Fruit fly (Drosophila melanogaster): ENCODE measurements around the gene CG18418.

The CG18418 gene

dm6 chr3L:4698032-4698431 lies 8.2 kb upstream of the CG18418 start (continued):
- no peak for TF ChIP-seq hkb (optimal IDR thresholded peaks at IDR 0.05)
- peak; percentile 89 for TF ChIP-seq hkb (GFP tag; IDR thresholded peaks at IDR 0.05)
- TF ChIP-seq Bteb2 (GFP tag; optimal IDR thresholded peaks at IDR 0.05), result peak; percentile 77
- peak; percentile 71 for TF ChIP-seq fu2 (GFP tag; optimal IDR thresholded peaks at IDR 0.05)
- peak; percentile 8 to 89 for TF ChIP-seq bsh (GFP tag; optimal IDR thresholded peaks at IDR 0.05)
- peak; percentile 50 for TF ChIP-seq Hey (tag; optimal IDR thresholded peaks at IDR 0.05)
- peak; percentile 77 for TF ChIP-seq maf-S (GFP tag; optimal IDR thresholded peaks at IDR 0.05)
- TF ChIP-seq danr (GFP tag; IDR thresholded peaks at IDR 0.05), result peak; percentile 72
- TF ChIP-seq CG6765 (GFP tag; optimal IDR thresholded peaks at IDR 0.05), result peak; percentile 70
- peak; percentile 41 for TF ChIP-seq emc (GFP tag; optimal IDR thresholded peaks at IDR 0.05)
- TF ChIP-seq CG12391 (tag; optimal IDR thresholded peaks at IDR 0.05), result peak; percentile 82
- peak; percentile 3 for TF ChIP-seq Ets97D (GFP tag; optimal IDR thresholded peaks at IDR 0.05)
- peak; percentile 54; the same call in 1 of the 2 replicates for TF ChIP-seq CG4360 (GFP tag; IDR thresholded peaks at IDR 0.05)
- TF ChIP-seq trh (GFP tag; optimal IDR thresholded peaks at IDR 0.05), result peak; percentile 60
- TF ChIP-seq CG2202 (tag; optimal IDR thresholded peaks at IDR 0.05), result peak; percentile 52
- peak; percentile 78 for TF ChIP-seq CG10209 (GFP tag; optimal IDR thresholded peaks at IDR 0.05)
- TF ChIP-seq CG31365 (tag; optimal IDR thresholded peaks at IDR 0.05), result peak; percentile 64
- peak; percentile 78 for TF ChIP-seq ken (GFP tag; IDR thresholded peaks at IDR 0.05)
- TF ChIP-seq CG18619 (GFP tag; optimal IDR thresholded peaks at IDR 0.05), result peak; percentile 78
- TF ChIP-seq grn (GFP tag; optimal IDR thresholded peaks at IDR 0.05), result no peak
- peak; percentile 90 for TF ChIP-seq dysf (GFP tag; IDR thresholded peaks at IDR 0.05)
- TF ChIP-seq CG12155 (GFP tag; optimal IDR thresholded peaks at IDR 0.05), result peak; percentile 77
- TF ChIP-seq BtbVII (GFP tag; optimal IDR thresholded peaks at IDR 0.05), result peak; percentile 76
- peak; percentile 48 for TF ChIP-seq CG4328 (GFP tag; optimal IDR thresholded peaks at IDR 0.05)
- TF ChIP-seq CG6175 (GFP tag; IDR thresholded peaks at IDR 0.05), result peak; percentile 75; the same call in 1 of the 3 replicates
- TF ChIP-seq Drgx (GFP tag; IDR thresholded peaks at IDR 0.05), result peak; percentile 81
- TF ChIP-seq D (optimal IDR thresholded peaks at IDR 0.05), result no peak
- peak; percentile 69 for TF ChIP-seq D (GFP tag; optimal IDR thresholded peaks at IDR 0.05)
- peak; percentile 4 for TF ChIP-seq exex (tag; optimal IDR thresholded peaks at IDR 0.05)
- no peak for TF ChIP-seq CG7745 (tag; optimal IDR thresholded peaks at IDR 0.05)
- TF ChIP-seq CG15514 (GFP tag; optimal IDR thresholded peaks at IDR 0.05), result peak; percentile 73
- TF ChIP-seq ham (GFP tag; IDR thresholded peaks at IDR 0.05), result no peak
- peak; percentile 75 for TF ChIP-seq CG11695 (GFP tag; IDR thresholded peaks at IDR 0.05)
- no peak for TF ChIP-seq ash1 (GFP tag; optimal IDR thresholded peaks at IDR 0.05)
- peak; percentile 81 for TF ChIP-seq wdn (GFP tag; IDR thresholded peaks at IDR 0.05)
- TF ChIP-seq H15 (GFP tag; IDR thresholded peaks at IDR 0.05), result peak; percentile 84
- peak; percentile 82 for TF ChIP-seq CG8924 (tag; optimal IDR thresholded peaks at IDR 0.05)
- TF ChIP-seq ERR (GFP tag; optimal IDR thresholded peaks at IDR 0.05), result peak; percentile 76
- TF ChIP-seq CG32767 (GFP tag; IDR thresholded peaks at IDR 0.05), result peak; percentile 71
- peak; percentile 25 for TF ChIP-seq zf30C (GFP tag; optimal IDR thresholded peaks at IDR 0.05)
- TF ChIP-seq Med (GFP tag), result peak; percentile 98
- peak; percentile 85 for TF ChIP-seq grau (tag; optimal IDR thresholded peaks at IDR 0.05)
- peak; percentile 46 for TF ChIP-seq nom (GFP tag; optimal IDR thresholded peaks at IDR 0.05)
- TF ChIP-seq en (GFP tag; optimal IDR thresholded peaks at IDR 0.05), result peak; percentile 67
- no peak for TF ChIP-seq CG13287 (GFP tag; IDR thresholded peaks at IDR 0.05; ENCODE audit: partially characterized antibody)
- TF ChIP-seq CG5953 (GFP tag; IDR thresholded peaks at IDR 0.05), result peak; percentile 81
- peak; percentile 59 for TF ChIP-seq CG7556 (GFP tag; optimal IDR thresholded peaks at IDR 0.05)
- TF ChIP-seq Adf1 (GFP tag; IDR thresholded peaks at IDR 0.05), result 0 out of 2 replicates have a peak, but pooled peaks have one; percentile 41
- TF ChIP-seq Hr39 (optimal IDR thresholded peaks at IDR 0.05), result no peak
- TF ChIP-seq Asciz (GFP tag; optimal IDR thresholded peaks at IDR 0.05), result peak; percentile 62
- TF ChIP-seq ara (GFP tag; IDR thresholded peaks at IDR 0.05), result peak; percentile 75
- TF ChIP-seq Meics (GFP tag; optimal IDR thresholded peaks at IDR 0.05), result peak; percentile 86
